Worm (Caenorhabditis elegans) whole organism, L4 larva: ENCODE measurements around the gene ctf-18.
A peak's percentile ranks its signal among the peaks of the same experiment; 100 is the strongest.

ENCODE experiments used
- F10B5.3 ChIP-seq: sonication (generic microtip); optimal IDR thresholded peaks from 2 replicates; lab custom pipeline; 2016; ENCODE audit warnings: mild to moderate bottlenecking, missing genetic modification characterization, missing compliant biosample characterization
- R02D3.7 ChIP-seq: fragments of 150-350 bp; sonication (generic microtip); optimal IDR thresholded peaks from 3 replicates; lab custom pipeline; 2014; ENCODE audit warnings: missing biosample characterization, missing genetic modification characterization
- T20F7.1 ChIP-seq: fragments of 200-800 bp; sonication (Bioruptor generic); optimal IDR thresholded peaks from 2 replicates; lab custom pipeline; 2018; ENCODE audit warnings: mild to moderate bottlenecking, missing genetic modification characterization, missing compliant biosample characterization
- Y105C5A.15 ChIP-seq: fragments of 200-800 bp; sonication (Bioruptor generic); IDR thresholded peaks from 2 replicates; pipeline ENCODE4 v1.3.6; 2022; ENCODE audit warnings: missing genetic modification characterization, missing compliant biosample characterization
- ZK546.5 ChIP-seq, 2 experiments: sonication (generic microtip); optimal IDR thresholded peaks; 2 replicates each; lab custom pipeline; 2017; ENCODE audit warnings: missing biosample characterization in 2 of 2, missing genetic modification characterization in 2 of 2
- aha-1 ChIP-seq: fragments of 150-350 bp; peaks from one replicate; lab custom pipeline; 2014; ENCODE audit warnings: missing biosample characterization, missing genetic modification characterization
- aly-2 ChIP-seq: sonication (generic microtip); optimal IDR thresholded peaks from 2 replicates; lab custom pipeline; 2018; ENCODE audit warnings: missing biosample characterization, missing genetic modification characterization
- ama-1 ChIP-seq: fragments of 150-350 bp; optimal IDR thresholded peaks from 2 replicates; lab custom pipeline; 2014; ENCODE audit warnings: inconsistent platforms, mixed read lengths
- ceh-20 ChIP-seq: fragments of 200-800 bp; sonication (Bioruptor generic); IDR thresholded peaks from 2 replicates; pipeline ENCODE4 v1.3.6; 2022; ENCODE audit warnings: missing genetic modification reagents, missing genetic modification characterization, missing compliant biosample characterization
- ceh-28 ChIP-seq: fragments of 150-350 bp; optimal IDR thresholded peaks from 2 replicates; lab custom pipeline; 2014; ENCODE audit warnings: missing biosample characterization, missing genetic modification reagents, missing genetic modification characterization
- ceh-62 ChIP-seq: sonication (generic microtip); optimal IDR thresholded peaks from 2 replicates; lab custom pipeline; 2017; ENCODE audit warnings: missing biosample characterization, missing genetic modification characterization
- ces-1 ChIP-seq: fragments of 150-350 bp; sonication (generic microtip); optimal IDR thresholded peaks from 4 replicates; lab custom pipeline; 2014; ENCODE audit warnings: missing biosample characterization, missing genetic modification reagents, missing genetic modification characterization
- daf-12 ChIP-seq: fragments of 150-350 bp; optimal IDR thresholded peaks from 2 replicates; lab custom pipeline; 2014; ENCODE audit warnings: missing biosample characterization, missing genetic modification reagents, missing genetic modification characterization
- dmd-6 ChIP-seq: fragments of 200-800 bp; sonication (Bioruptor generic); IDR thresholded peaks from 2 replicates; pipeline ENCODE4 v1.3.6; 2022; ENCODE audit warnings: missing genetic modification reagents, missing genetic modification characterization, missing compliant biosample characterization
- dpl-1 ChIP-seq: fragments of 150-350 bp; optimal IDR thresholded peaks from 2 replicates; lab custom pipeline; 2014; ENCODE audit warnings: missing biosample characterization, missing genetic modification reagents, missing genetic modification characterization
- egl-43 ChIP-seq: fragments of 200-800 bp; sonication (Bioruptor generic); IDR thresholded peaks from 2 replicates; pipeline ENCODE4 v1.3.6; 2022; ENCODE audit warnings: missing genetic modification reagents, missing genetic modification characterization, missing compliant biosample characterization
- fkh-10 ChIP-seq: fragments of 150-350 bp; optimal IDR thresholded peaks from 2 replicates; lab custom pipeline; 2014; ENCODE audit warnings: missing biosample characterization, missing genetic modification reagents, missing genetic modification characterization
- hlh-11 ChIP-seq: fragments of 200-800 bp; sonication (Bioruptor generic); optimal IDR thresholded peaks from 2 replicates; lab custom pipeline; 2018; ENCODE audit warnings: mild to moderate bottlenecking, missing genetic modification characterization, missing compliant biosample characterization
- lin-1 ChIP-seq: fragments of 200-800 bp; sonication (Bioruptor generic); IDR thresholded peaks from 2 replicates; pipeline ENCODE4 v1.3.6; 2022; ENCODE audit warnings: missing genetic modification reagents, missing genetic modification characterization, missing compliant biosample characterization
- lin-13 ChIP-seq: fragments of 150-350 bp; optimal IDR thresholded peaks from 2 replicates; lab custom pipeline; 2014; ENCODE audit warnings: missing biosample characterization, missing genetic modification reagents, missing genetic modification characterization
- madf-5 ChIP-seq, 2 experiments: fragments of 200-800 bp; sonication (Bioruptor generic); IDR thresholded peaks; 2 replicates each; pipeline ENCODE4 v1.3.6; 2022; ENCODE audit warnings: missing compliant biosample characterization in 2 of 2, missing genetic modification characterization in 2 of 2
- mdl-1 ChIP-seq, 2 experiments: fragments of 150-350 bp in 1 of 2; sonication (generic microtip) in 1 of 2; optimal IDR thresholded peaks; 2 replicates each; lab custom pipeline; 2014 to 2017; ENCODE audit warnings: missing biosample characterization in 2 of 2, missing genetic modification characterization in 2 of 2
- mxl-3 ChIP-seq: fragments of 200-800 bp; sonication (Bioruptor generic); optimal IDR thresholded peaks from 2 replicates; lab custom pipeline; 2018; ENCODE audit warnings: mild to moderate bottlenecking, missing genetic modification characterization, missing compliant biosample characterization
- nhr-10 ChIP-seq: fragments of 150-350 bp; optimal IDR thresholded peaks from 2 replicates; lab custom pipeline; 2014; ENCODE audit warnings: missing biosample characterization, missing genetic modification characterization
- nhr-11 ChIP-seq: fragments of 150-350 bp; optimal IDR thresholded peaks from 2 replicates; lab custom pipeline; 2014; ENCODE audit warnings: missing biosample characterization, missing genetic modification characterization
- nhr-25 ChIP-seq: sonication (generic microtip); optimal IDR thresholded peaks from 2 replicates; lab custom pipeline; 2017; ENCODE audit warnings: missing genetic modification characterization, mild to moderate bottlenecking, missing compliant biosample characterization, antibody characterized with exemption, moderate library complexity, borderline replicate concordance; ENCODE audit not compliant: insufficient read depth
- nhr-6 ChIP-seq: fragments of 150-350 bp; optimal IDR thresholded peaks from 2 replicates; lab custom pipeline; 2014; ENCODE audit warnings: missing biosample characterization, missing genetic modification characterization
- nhr-77 ChIP-seq: fragments of 150-350 bp; optimal IDR thresholded peaks from 2 replicates; lab custom pipeline; 2014; ENCODE audit warnings: missing biosample characterization, missing genetic modification characterization
- pha-4 ChIP-seq, 2 experiments: fragments of 150-350 bp in 1 of 2; fragments of 200-800 bp in 1 of 2; sonication (Bioruptor generic) in 1 of 2; IDR thresholded peaks in 1 of 2; optimal IDR thresholded peaks in 1 of 2; 2 replicates each; pipeline versions ENCODE4 v1.3.6 to Lab custom; 2014 to 2022; ENCODE audit warnings: missing genetic modification characterization in 2 of 2, missing genetic modification reagents in 2 of 2, missing biosample characterization in 1 of 2, missing compliant biosample characterization in 1 of 2
- php-3 ChIP-seq: fragments of 200-800 bp; sonication (Bioruptor generic); IDR thresholded peaks from 2 replicates; pipeline ENCODE4 v1.3.6; 2022; ENCODE audit warnings: missing genetic modification reagents, missing genetic modification characterization, missing compliant biosample characterization
- rbr-2 ChIP-seq: sonication (generic microtip); optimal IDR thresholded peaks from 2 replicates; lab custom pipeline; 2016; ENCODE audit warnings: missing genotype, missing genetic modification characterization, missing compliant biosample characterization
- sdz-12 ChIP-seq: fragments of 200-800 bp; sonication (Bioruptor generic); optimal IDR thresholded peaks from 2 replicates; lab custom pipeline; 2018; ENCODE audit warnings: mild to moderate bottlenecking, missing genetic modification characterization, missing compliant biosample characterization
- snpc-4 ChIP-seq: fragments of 150-350 bp; optimal IDR thresholded peaks from 2 replicates; lab custom pipeline; 2014; ENCODE audit warnings: missing biosample characterization, missing genetic modification characterization
- spr-3 ChIP-seq: fragments of 200-800 bp; sonication (Bioruptor generic); optimal IDR thresholded peaks from 2 replicates; lab custom pipeline; 2018; ENCODE audit warnings: mild to moderate bottlenecking, missing genetic modification characterization, missing compliant biosample characterization
- tag-97 ChIP-seq: fragments of 200-800 bp; sonication (Bioruptor generic); IDR thresholded peaks from 2 replicates; pipeline ENCODE4 v1.3.6; 2022; ENCODE audit warnings: missing genetic modification characterization, missing compliant biosample characterization
- unc-130 ChIP-seq: sonication (generic microtip); optimal IDR thresholded peaks from 2 replicates; lab custom pipeline; 2016; ENCODE audit warnings: missing genetic modification reagents, missing genetic modification characterization, missing compliant biosample characterization
- unc-39 ChIP-seq: sonication (generic microtip); optimal IDR thresholded peaks from 2 replicates; lab custom pipeline; 2017; ENCODE audit warnings: missing biosample characterization, missing genetic modification characterization
- unc-62 ChIP-seq, 3 experiments: fragments of 150-350 bp in 1 of 3; sonication (generic microtip); optimal IDR thresholded peaks in 2 of 3; peaks in 1 of 3; 1 replicate in 1 of 3; 2 replicates in 2 of 3; lab custom pipeline; 2014 to 2017; ENCODE audit warnings: missing biosample characterization in 3 of 3, missing genetic modification characterization in 3 of 3, missing genetic modification reagents in 3 of 3, missing genotype in 1 of 3
- zfp-2 ChIP-seq: sonication (generic microtip); optimal IDR thresholded peaks from 2 replicates; lab custom pipeline; 2016; ENCODE audit warnings: mild to moderate bottlenecking, missing genetic modification characterization, missing compliant biosample characterization
- zip-2 ChIP-seq: fragments of 150-350 bp; optimal IDR thresholded peaks from 2 replicates; lab custom pipeline; 2014; ENCODE audit warnings: missing biosample characterization, missing genetic modification characterization
- ztf-11 ChIP-seq: fragments of 150-350 bp; optimal IDR thresholded peaks from 2 replicates; lab custom pipeline; 2014; ENCODE audit warnings: missing biosample characterization, missing genetic modification characterization

ctf-18 gene

ce11 chrIV:10140143-10140542 is 13.7 kb upstream of the ctf-18 start, which contains the start of gene gst-3:
Gene gst-3, minus strand, starts transcription at chrIV:10140243.
- TF ChIP-seq daf-12 (no peak), unc-62 (GFP tag; optimal IDR thresholded peaks at IDR 0.05 in 1 of 2; lab: Kevin White, UChicago) (peak in 1 of 2 experiments; percentile 23), unc-62 (tag; optimal IDR thresholded peaks at IDR 0.05; lab: Kevin White, UChicago) (no peak)

DNA sequence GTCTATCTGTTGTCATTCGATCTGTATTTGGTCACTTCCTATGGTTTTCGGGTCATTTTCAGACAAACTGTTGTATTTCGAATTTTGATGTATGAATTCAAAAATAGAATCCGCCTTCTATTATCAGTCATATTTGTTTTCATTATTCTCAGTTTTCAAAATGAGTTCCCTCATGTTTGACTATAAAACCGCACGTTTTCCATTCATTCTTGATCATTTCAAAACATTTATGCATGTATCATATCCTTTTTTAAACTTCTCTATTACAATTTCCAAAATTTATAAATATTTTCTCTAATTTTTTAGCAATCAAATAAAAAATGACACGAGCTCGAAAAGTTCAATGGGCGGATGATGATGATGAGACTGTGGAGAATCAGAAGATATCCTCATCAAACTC is 11.4 kb upstream of the ctf-18 start, which contains the start of gene K08F4.12:
Gene K08F4.12, plus strand, starts transcription at position 301 of the 400 bp plus-strand sequence.
- TF ChIP-seq lin-13 (GFP tag; lab: Kevin White, UChicago), result no peak
- no peak for TF ChIP-seq egl-43
- no peak for TF ChIP-seq unc-62 (GFP tag; optimal IDR thresholded peaks at IDR 0.05 in 1 of 2; lab: Kevin White, UChicago)
- TF ChIP-seq unc-62 (tag; optimal IDR thresholded peaks at IDR 0.05; lab: Kevin White, UChicago), result no peak
- TF ChIP-seq ceh-28, result no peak

- TF ChIP-seq fkh-10 (GFP tag; lab: Kevin White, UChicago), result no peak
- no peak for TF ChIP-seq mxl-3
- no peak for TF ChIP-seq spr-3 (GFP tag; lab: Kevin White, UChicago)
- TF ChIP-seq madf-5 (GFP tag; IDR thresholded peaks at IDR 0.05; lab: Robert Waterston, UW), result no peak
- TF ChIP-seq nhr-10 (tag; lab: Kevin White, UChicago), result no peak
- TF ChIP-seq nhr-25, result no peak
- no peak for TF ChIP-seq F10B5.3 (tag; lab: Kevin White, UChicago)
Observed at ce11 chrIV:10135817-10136216, 9.4 kb upstream of the ctf-18 start, which contains the start of gene K08F4.5. Gene K08F4.5, minus strand, starts transcription at chrIV:10135917.

ce11 chrIV:10129957-10130356 is 3.5 kb upstream of the ctf-18 start, which contains the start of gene glt-3:
Gene glt-3, plus strand, starts transcription at chrIV:10130257.
- no peak for TF ChIP-seq T20F7.1 (GFP tag; lab: Kevin White, UChicago)
- TF ChIP-seq unc-39 (tag; lab: Kevin White, UChicago), result no peak
- no peak for TF ChIP-seq sdz-12 (GFP tag; lab: Kevin White, UChicago)
- TF ChIP-seq ceh-62 (tag; lab: Kevin White, UChicago), result no peak
- TF ChIP-seq snpc-4 (tag; lab: Kevin White, UChicago), result no peak
- TF ChIP-seq zip-2 (tag; lab: Kevin White, UChicago), result no peak
- TF ChIP-seq ztf-11 (tag; lab: Kevin White, UChicago), result no peak
- TF ChIP-seq, all 104 proteins: peak for 0

DNA sequence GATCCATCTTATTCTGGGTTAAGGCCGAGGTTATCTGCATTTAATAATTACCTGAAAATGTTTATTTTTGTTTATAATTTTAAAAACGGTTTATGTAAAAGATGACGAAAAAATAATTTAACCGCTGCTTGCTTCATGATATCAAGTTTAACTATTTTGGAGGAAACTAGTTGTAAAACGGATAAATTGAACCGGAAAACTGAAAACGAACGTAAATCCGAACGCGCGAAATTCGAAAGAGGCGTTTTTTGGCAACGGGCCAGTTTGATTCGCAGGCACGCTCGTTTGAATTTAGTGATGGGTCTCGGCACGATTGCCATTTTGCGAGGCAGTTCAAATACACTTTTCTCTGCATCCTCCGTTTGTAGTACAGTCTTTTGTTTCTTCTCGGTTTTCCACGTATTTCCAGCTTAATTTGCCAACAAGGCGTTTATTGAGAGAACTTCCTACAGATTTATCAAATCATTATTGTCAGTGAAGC is 2.5 kb upstream of the ctf-18 start, which contains the start of the genes gtbp-1 and K08F4.3:
Gene gtbp-1, minus strand, starts transcription at position 51 of the 481 bp plus-strand sequence.
Gene K08F4.3, plus strand, starts transcription at position 352 of the 481 bp plus-strand sequence.
- TF ChIP-seq unc-130 (GFP tag; lab: Kevin White, UChicago) (peak; percentile 32), mdl-1 (tag; optimal IDR thresholded peaks at IDR 0.05; lab: Kevin White, UChicago) (peak in 1 of 2 experiments; percentile 8), lin-13 (GFP tag; lab: Kevin White, UChicago) (peak; percentile 55), nhr-11 (tag; lab: Kevin White, UChicago) (peak; percentile 60), nhr-6 (tag; lab: Kevin White, UChicago) (peak; percentile 69), aly-2 (tag; lab: Kevin White, UChicago) (no peak), ZK546.5 (tag; optimal IDR thresholded peaks at IDR 0.05; lab: Kevin White, UChicago) (peak in 1 of 2 experiments; percentile 85), dpl-1 (GFP tag; lab: Kevin White, UChicago) (peak; percentile 90), R02D3.7 (tag; lab: Kevin White, UChicago) (no peak), tag-97 (GFP tag; lab: Robert Waterston, UW) (no peak), Y105C5A.15 (GFP tag; lab: Robert Waterston, UW) (no peak), zfp-2 (tag; lab: Kevin White, UChicago) (peak; percentile 72), lin-1 (no peak), mxl-3 (peak; percentile 13), nhr-77 (tag; lab: Kevin White, UChicago) (peak; percentile 66), ama-1 (peak; percentile 16), php-3 (GFP tag; lab: Robert Waterston, UW) (no peak), hlh-11 (no peak), dmd-6 (GFP tag; lab: Robert Waterston, UW) (no peak), F10B5.3 (tag; lab: Kevin White, UChicago) (no peak), aha-1 (tag; lab: Kevin White, UChicago) (peak; percentile 98), ces-1 (GFP tag; lab: Kevin White, UChicago) (no peak), rbr-2 (tag; lab: Kevin White, UChicago) (peak; percentile 57), ceh-20 (GFP tag; lab: Robert Waterston, UW) (0 out of 2 replicates have a peak, but pooled peaks have one; percentile 22), pha-4 (GFP tag; IDR thresholded peaks at IDR 0.05; lab: Robert Waterston, UW) (no peak), pha-4 (tag; optimal IDR thresholded peaks at IDR 0.05; lab: Kevin White, UChicago) (peak; percentile 59)
